Worm (Caenorhabditis elegans) whole organism, L1 larva: Measurements from ENCODE around the gene C16A11.3.

Source experiments
- ceh-82 ChIP-seq, 3 experiments: fragments of 150-350 bp in 1 of 3; sonication (generic microtip) in 2 of 3; optimal IDR thresholded peaks; 2 replicates each; lab custom pipeline; 2014 to 2017; ENCODE audit warnings: missing biosample characterization in 3 of 3, missing genetic modification characterization in 3 of 3
- ces-1 ChIP-seq: fragments of 150-350 bp; optimal IDR thresholded peaks from 2 replicates; lab custom pipeline; 2014; ENCODE audit warnings: missing biosample characterization, missing genetic modification reagents, missing genetic modification characterization
- dpl-1 ChIP-seq, 3 experiments: fragments of 150-350 bp in 2 of 3; sonication (generic microtip) in 1 of 3; optimal IDR thresholded peaks; 2 replicates each; lab custom pipeline; 2014 to 2017; ENCODE audit warnings: missing biosample characterization in 3 of 3, missing genetic modification characterization in 3 of 3, missing genetic modification reagents in 3 of 3
- elt-2 ChIP-seq: sonication (generic microtip); optimal IDR thresholded peaks from 2 replicates; lab custom pipeline; 2016; ENCODE audit warnings: missing genetic modification characterization, mild to moderate bottlenecking, inconsistent platforms, missing compliant biosample characterization, missing genetic modification reagents
- jun-1 ChIP-seq: fragments of 150-350 bp; optimal IDR thresholded peaks from 2 replicates; lab custom pipeline; 2014; ENCODE audit warnings: missing biosample characterization, missing genetic modification reagents, missing genetic modification characterization
- mef-2 ChIP-seq: fragments of 150-350 bp; optimal IDR thresholded peaks from 2 replicates; lab custom pipeline; 2014; ENCODE audit warnings: missing biosample characterization, missing genetic modification characterization
- nhr-71 ChIP-seq: sonication (generic microtip); optimal IDR thresholded peaks from 2 replicates; lab custom pipeline; 2016; ENCODE audit warnings: mild to moderate bottlenecking, missing genetic modification characterization, moderate library complexity, missing compliant biosample characterization
- nhr-84 ChIP-seq: sonication (generic microtip); optimal IDR thresholded peaks from 2 replicates; lab custom pipeline; 2017; ENCODE audit warnings: missing biosample characterization, missing genetic modification characterization
- pqm-1 ChIP-seq: sonication (generic microtip); optimal IDR thresholded peaks from 3 replicates; lab custom pipeline; 2017; ENCODE audit warnings: missing biosample characterization, missing genetic modification characterization
- tlp-1 ChIP-seq: fragments of 150-350 bp; optimal IDR thresholded peaks from 2 replicates; lab custom pipeline; 2014; ENCODE audit warnings: missing biosample characterization, missing genetic modification characterization
- xbp-1 ChIP-seq: sonication (generic microtip); optimal IDR thresholded peaks from 2 replicates; lab custom pipeline; 2016; ENCODE audit warnings: missing genetic modification characterization, missing compliant biosample characterization

C16A11.3 gene

DNA sequence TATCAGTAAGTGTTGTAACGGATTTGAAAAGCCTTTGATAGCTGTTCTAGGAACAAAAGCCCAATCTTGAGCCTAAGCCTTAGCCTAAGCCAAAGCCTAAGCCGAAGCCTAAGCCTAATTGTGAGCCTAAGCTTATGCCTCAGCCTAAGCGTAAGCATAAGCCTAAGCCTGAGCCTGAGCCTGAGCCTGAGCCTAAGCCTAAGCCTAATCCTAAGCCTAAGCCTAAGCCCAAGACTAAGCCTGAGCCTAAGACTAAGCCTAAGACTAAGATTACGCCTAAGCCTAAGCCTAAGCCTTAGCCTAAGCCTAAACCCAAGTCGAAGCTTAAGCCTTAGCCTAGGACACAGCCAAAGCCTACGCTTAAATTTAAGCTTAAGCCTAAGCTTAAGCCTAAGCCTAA, 48.3 kb downstream of the C16A11.3 start:
- TF ChIP-seq nhr-71 (tag; lab: Kevin White, UChicago) (no peak), xbp-1 (tag; lab: Kevin White, UChicago) (no peak), mef-2 (tag; lab: Kevin White, UChicago) (no peak), ces-1 (GFP tag; lab: Kevin White, UChicago) (no peak), tlp-1 (tag; lab: Kevin White, UChicago) (no peak), dpl-1 (GFP tag; optimal IDR thresholded peaks at IDR 0.05; lab: Kevin White, UChicago) (no peak), jun-1 (no peak), elt-2 (no peak), pqm-1 (tag; lab: Kevin White, UChicago) (no peak), nhr-84 (tag; lab: Kevin White, UChicago) (no peak), ceh-82 (tag; optimal IDR thresholded peaks at IDR 0.05; lab: Kevin White, UChicago) (no peak)
